Worm (Caenorhabditis elegans): ENCODE results near the gene asp-2.

Gene asp-2

DNA sequence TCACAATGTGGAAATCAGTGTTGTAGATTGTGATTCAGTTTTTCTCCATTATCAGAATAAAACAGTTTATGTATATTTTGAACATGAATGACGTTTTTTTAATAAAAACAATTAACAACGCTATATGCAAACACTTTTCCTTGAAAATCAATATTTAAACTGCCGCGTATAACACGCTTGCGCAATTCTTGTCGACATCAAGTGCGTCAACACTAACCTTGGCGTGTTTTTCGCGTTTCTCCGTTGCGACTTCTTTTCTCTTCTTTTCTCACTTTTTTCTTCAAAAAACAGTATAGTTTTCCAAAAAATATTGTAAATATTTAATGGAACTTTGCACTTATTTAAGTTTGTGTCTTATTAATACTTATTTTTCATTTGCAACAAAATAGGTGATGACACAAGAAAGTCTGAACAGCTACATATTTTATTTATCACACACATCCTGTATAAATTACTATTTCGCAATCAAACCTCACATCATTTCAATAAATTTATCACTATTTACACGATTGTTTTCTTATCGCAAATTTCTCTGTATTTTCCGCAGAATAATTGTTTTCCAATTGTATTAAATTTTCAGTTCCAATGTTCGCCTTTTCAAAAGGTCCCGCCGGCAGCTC is 27.5 kb upstream of the asp-2 start, which contains the start of gene spas-1:
spas-1 (plus strand) TSS at position 572 of the 620 bp plus-strand sequence.
- TF ChIP-seq ceh-14 (tag; optimal IDR thresholded peaks at IDR 0.05), result peak; percentile 55
- TF ChIP-seq ztf-16 (tag; optimal IDR thresholded peaks at IDR 0.05), result no peak
- TF ChIP-seq dmd-4 (tag; optimal IDR thresholded peaks at IDR 0.05; ENCODE audit: borderline replicate concordance), result no peak
- peak; percentile 40 for TF ChIP-seq sox-4 (tag; optimal IDR thresholded peaks at IDR 0.05)
- TF ChIP-seq zip-5 (tag; optimal IDR thresholded peaks at IDR 0.05), result peak; percentile 7
- TF ChIP-seq fax-1 (tag; optimal IDR thresholded peaks at IDR 0.05), result no peak
- no peak for TF ChIP-seq hlh-8 (tag; optimal IDR thresholded peaks at IDR 0.05)
- peak; percentile 35 for TF ChIP-seq gmeb-2 (tag; optimal IDR thresholded peaks at IDR 0.05)
- peak; percentile 26 for TF ChIP-seq nhr-232 (tag; optimal IDR thresholded peaks at IDR 0.05)
- TF ChIP-seq ceh-31 (tag; optimal IDR thresholded peaks at IDR 0.05), result no peak
- no peak for TF ChIP-seq unc-86 (tag; optimal IDR thresholded peaks at IDR 0.05)
- TF ChIP-seq ceh-9 (tag; optimal IDR thresholded peaks at IDR 0.05), result no peak
- peak; percentile 41 for TF ChIP-seq rnt-1 (tag; optimal IDR thresholded peaks at IDR 0.05)
- TF ChIP-seq pax-1 (tag; optimal IDR thresholded peaks at IDR 0.05), result no peak
- TF ChIP-seq pha-2 (tag; optimal IDR thresholded peaks at IDR 0.05), result no peak
- TF ChIP-seq ceh-34 (tag; optimal IDR thresholded peaks at IDR 0.05), result peak; percentile 82
- TF ChIP-seq ets-4 (tag; optimal IDR thresholded peaks at IDR 0.05), result no peak
- peak; percentile 79 for TF ChIP-seq elt-2 (tag; optimal IDR thresholded peaks at IDR 0.05)
- peak; percentile 41 for TF ChIP-seq sdc-2 (tag; optimal IDR thresholded peaks at IDR 0.05)
- no peak for TF ChIP-seq pha-4 (tag; optimal IDR thresholded peaks at IDR 0.05)
- peak; percentile 96 for TF ChIP-seq ceh-48 (tag; optimal IDR thresholded peaks at IDR 0.05)
- TF ChIP-seq T23F11.4 (GFP tag; optimal IDR thresholded peaks at IDR 0.05), result no peak
- TF ChIP-seq C38D4.7 (GFP tag; optimal IDR thresholded peaks at IDR 0.05), result peak; percentile 18
- peak; percentile 51 for TF ChIP-seq dve-1 (tag; optimal IDR thresholded peaks at IDR 0.05)
- peak; percentile 7 for TF ChIP-seq ceh-6 (GFP tag; optimal IDR thresholded peaks at IDR 0.05)
- TF ChIP-seq tbx-2 (tag; optimal IDR thresholded peaks at IDR 0.05), result peak; percentile 75
- TF ChIP-seq ceh-19 (GFP tag; optimal IDR thresholded peaks at IDR 0.05), result peak; percentile 53
- TF ChIP-seq ama-1 (optimal IDR thresholded peaks at IDR 0.05), result no peak
- no peak for TF ChIP-seq odd-2 (tag; optimal IDR thresholded peaks at IDR 0.05)
- TF ChIP-seq fkh-6 (tag; optimal IDR thresholded peaks at IDR 0.05), result peak; percentile 42
- TF ChIP-seq unc-3 (GFP tag; conservative IDR thresholded peaks at IDR 0.05), result no peak
- peak; percentile 52 for TF ChIP-seq unc-3 (tag; optimal IDR thresholded peaks at IDR 0.05)
- no peak for TF ChIP-seq lin-11 (tag; optimal IDR thresholded peaks at IDR 0.05)
- TF ChIP-seq che-1 (tag; optimal IDR thresholded peaks at IDR 0.05), result peak; percentile 29
- peak; percentile 22 for TF ChIP-seq F13H6.1 (tag; optimal IDR thresholded peaks at IDR 0.05)
- no peak for TF ChIP-seq ttx-3 (tag; optimal IDR thresholded peaks at IDR 0.05)
- peak; percentile 60 for TF ChIP-seq pat-9 (tag; optimal IDR thresholded peaks at IDR 0.05)
- TF ChIP-seq ahr-1 (tag; optimal IDR thresholded peaks at IDR 0.05), result no peak
- TF ChIP-seq tbx-7 (tag; optimal IDR thresholded peaks at IDR 0.05), result no peak
- TF ChIP-seq madf-2 (tag; optimal IDR thresholded peaks at IDR 0.05), result peak; percentile 8
- TF ChIP-seq ceh-30 (tag; optimal IDR thresholded peaks at IDR 0.05), result peak; percentile 39
- TF ChIP-seq syd-9 (tag; optimal IDR thresholded peaks at IDR 0.05), result peak; percentile 52
- peak; percentile 34 for TF ChIP-seq K09A11.1 (tag; optimal IDR thresholded peaks at IDR 0.05; ENCODE audit: insufficient read depth)
- peak; percentile 76 for TF ChIP-seq nfya-1 (tag; optimal IDR thresholded peaks at IDR 0.05)
- peak; percentile 34 for TF ChIP-seq ceh-2 (tag; optimal IDR thresholded peaks at IDR 0.05)
- TF ChIP-seq hlh-13 (GFP tag; optimal IDR thresholded peaks at IDR 0.05), result no peak
- no peak for TF ChIP-seq hlh-6 (tag; optimal IDR thresholded peaks at IDR 0.05)
- peak; percentile 13 for TF ChIP-seq eyg-1 (tag; optimal IDR thresholded peaks at IDR 0.05)
- TF ChIP-seq ceh-18 (tag; optimal IDR thresholded peaks at IDR 0.05), result peak; percentile 55
- TF ChIP-seq C08G9.2 (tag; optimal IDR thresholded peaks at IDR 0.05), result peak; percentile 3
- TF ChIP-seq npax-4 (tag; optimal IDR thresholded peaks at IDR 0.05), result peak; percentile 10

All from whole organism, late embryonic.